Fruit fly (Drosophila melanogaster): ENCODE results near the gene Fhos.

- TF ChIP-seq CG11762 (GFP tag; optimal IDR thresholded peaks at IDR 0.05; ENCODE audit: insufficient read depth) (no peak), CG9139 (GFP tag; optimal IDR thresholded peaks at IDR 0.05) (no peak), CG7368 (GFP tag; optimal IDR thresholded peaks at IDR 0.05) (no peak), Lpt (GFP tag; optimal IDR thresholded peaks at IDR 0.05) (no peak), CG11294 (GFP tag; IDR thresholded peaks at IDR 0.05) (no peak), fd85E (GFP tag; optimal IDR thresholded peaks at IDR 0.05) (no peak), dsx (GFP tag; optimal IDR thresholded peaks at IDR 0.05; ENCODE audit: poor library complexity, severe bottlenecking) (no peak), achi (GFP tag; optimal IDR thresholded peaks at IDR 0.05) (no peak), Sox102F (GFP tag; optimal IDR thresholded peaks at IDR 0.05) (no peak), lz (GFP tag; optimal IDR thresholded peaks at IDR 0.05) (no peak), CG6808 (GFP tag; optimal IDR thresholded peaks at IDR 0.05) (no peak), Eip93F (GFP tag; optimal IDR thresholded peaks at IDR 0.05) (no peak), CG8119 (GFP tag; IDR thresholded peaks at IDR 0.05) (no peak)
These were observed 44.6 kb upstream of the Fhos start for dm6 chr3L:8708856-8709255.
